Fruit fly (Drosophila melanogaster) Kc167 (cell line): ENCODE data around the gene CG43175.

Source experiments
- Sin3A ChIP-seq: fragments of >200 bp; optimal IDR thresholded peaks from 2 replicates; lab custom pipeline; 2018; ENCODE audit warnings: missing external identifiers
- psq ChIP-seq: fragments of >200 bp; optimal IDR thresholded peaks from 2 replicates; lab custom pipeline; 2017; ENCODE audit warnings: missing external identifiers

DNA sequence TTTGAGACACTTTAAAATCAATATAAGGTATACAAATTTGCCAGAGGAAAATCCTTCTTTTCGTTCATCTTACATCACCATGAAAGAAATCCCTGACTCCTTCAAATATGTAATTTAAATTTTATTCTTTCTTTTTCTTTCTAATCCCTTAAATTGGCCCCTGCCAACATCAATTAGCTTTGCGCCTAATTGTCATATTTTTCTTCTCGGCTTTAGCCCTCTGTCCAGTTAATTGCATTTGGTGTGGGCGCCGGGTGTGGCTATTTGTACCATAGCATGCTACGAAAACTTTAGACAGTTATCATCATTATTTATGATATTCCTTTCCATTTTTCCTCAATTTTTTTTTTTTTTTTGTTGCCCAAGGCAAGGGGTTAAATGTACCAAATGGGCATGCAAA, at the start of gene CG43175:
- TF ChIP-seq psq (lab: Kevin White, UChicago) (no peak), Sin3A (lab: Kevin White, UChicago) (no peak)
